Worm (Caenorhabditis elegans) whole organism, midembryonic: ENCODE data around the gene str-27.

Experiments
- T22C8.4 ChIP-seq: fragments of 200-800 bp; sonication (Bioruptor generic); IDR thresholded peaks from 2 replicates; pipeline ENCODE4 v1.3.6; 2022; ENCODE audit warnings: missing genetic modification characterization, missing compliant biosample characterization
- ref-1 ChIP-seq: fragments of 200-800 bp; sonication (Bioruptor generic); conservative IDR thresholded peaks from 2 replicates; pipeline ENCODE4 v1.3.6; 2022; ENCODE audit warnings: missing genetic modification reagents, missing genetic modification characterization, missing compliant biosample characterization

- TF ChIP-seq T22C8.4 (GFP tag; lab: Robert Waterston, UW) (no peak), ref-1 (GFP tag; lab: Robert Waterston, UW) (no peak)
These were observed 33.4 kb downstream of the str-27 start, which contains the start of gene nhr-53 for ce11 chrV:15702263-15702662.
